Worm (Caenorhabditis elegans) whole organism, L4 larva: ENCODE results near the gene F49F1.7.

Experiments used
- F10B5.3 ChIP-seq: sonication (generic microtip); optimal IDR thresholded peaks from 2 replicates; lab custom pipeline; 2016; ENCODE audit warnings: mild to moderate bottlenecking, missing genetic modification characterization, missing compliant biosample characterization
- F37D6.2 ChIP-seq: sonication (generic microtip); optimal IDR thresholded peaks from 2 replicates; lab custom pipeline; 2016; ENCODE audit warnings: mild to moderate bottlenecking, missing genetic modification characterization, missing compliant biosample characterization
- F49E8.2 ChIP-seq: sonication (generic microtip); optimal IDR thresholded peaks from 2 replicates; lab custom pipeline; 2016; ENCODE audit warnings: missing compliant biosample characterization, mild to moderate bottlenecking, missing genetic modification characterization, borderline replicate concordance
- R02D3.7 ChIP-seq: fragments of 150-350 bp; sonication (generic microtip); optimal IDR thresholded peaks from 3 replicates; lab custom pipeline; 2014; ENCODE audit warnings: missing biosample characterization, missing genetic modification characterization
- Y105C5A.15 ChIP-seq: fragments of 200-800 bp; sonication (Bioruptor generic); IDR thresholded peaks from 2 replicates; pipeline ENCODE4 v1.3.6; 2022; ENCODE audit warnings: missing genetic modification characterization, missing compliant biosample characterization
- Y48G9A.11 ChIP-seq: fragments of 200-800 bp; sonication (Bioruptor generic); IDR thresholded peaks from 2 replicates; pipeline ENCODE4 v1.3.6; 2022; ENCODE audit warnings: missing genetic modification reagents, missing genetic modification characterization, missing compliant biosample characterization
- ZK337.2 ChIP-seq: fragments of 200-800 bp; sonication (Bioruptor generic); IDR thresholded peaks from 2 replicates; pipeline ENCODE4 v1.3.6; 2022; ENCODE audit warnings: missing genetic modification reagents, missing genetic modification characterization, missing compliant biosample characterization
- aha-1 ChIP-seq: fragments of 150-350 bp; peaks from one replicate; lab custom pipeline; 2014; ENCODE audit warnings: missing biosample characterization, missing genetic modification characterization
- arid-1 ChIP-seq: fragments of 200-800 bp; sonication (Bioruptor generic); conservative IDR thresholded peaks from 2 replicates; pipeline ENCODE4 v1.3.6; 2022; ENCODE audit warnings: missing genetic modification reagents, missing genetic modification characterization, missing compliant biosample characterization
- ceh-20 ChIP-seq: fragments of 200-800 bp; sonication (Bioruptor generic); IDR thresholded peaks from 2 replicates; pipeline ENCODE4 v1.3.6; 2022; ENCODE audit warnings: missing genetic modification reagents, missing genetic modification characterization, missing compliant biosample characterization
- ceh-28 ChIP-seq: fragments of 150-350 bp; optimal IDR thresholded peaks from 2 replicates; lab custom pipeline; 2014; ENCODE audit warnings: missing biosample characterization, missing genetic modification reagents, missing genetic modification characterization
- ces-1 ChIP-seq: fragments of 150-350 bp; sonication (generic microtip); optimal IDR thresholded peaks from 4 replicates; lab custom pipeline; 2014; ENCODE audit warnings: missing biosample characterization, missing genetic modification reagents, missing genetic modification characterization
- daf-12 ChIP-seq: fragments of 150-350 bp; optimal IDR thresholded peaks from 2 replicates; lab custom pipeline; 2014; ENCODE audit warnings: missing biosample characterization, missing genetic modification reagents, missing genetic modification characterization
- daf-8 ChIP-seq: fragments of 200-800 bp; sonication (Bioruptor generic); IDR thresholded peaks from 2 replicates; pipeline ENCODE4 v1.3.6; 2022; ENCODE audit warnings: missing genetic modification characterization, missing compliant biosample characterization
- dmd-6 ChIP-seq: fragments of 200-800 bp; sonication (Bioruptor generic); IDR thresholded peaks from 2 replicates; pipeline ENCODE4 v1.3.6; 2022; ENCODE audit warnings: missing genetic modification reagents, missing genetic modification characterization, missing compliant biosample characterization
- dmd-9 ChIP-seq: fragments of 200-800 bp; sonication (Bioruptor generic); IDR thresholded peaks from 2 replicates; pipeline ENCODE4 v1.3.6; 2022; ENCODE audit warnings: missing genetic modification reagents, missing genetic modification characterization, missing compliant biosample characterization
- dpl-1 ChIP-seq: fragments of 150-350 bp; optimal IDR thresholded peaks from 2 replicates; lab custom pipeline; 2014; ENCODE audit warnings: missing biosample characterization, missing genetic modification reagents, missing genetic modification characterization
- dve-1 ChIP-seq: sonication (generic microtip); optimal IDR thresholded peaks from 2 replicates; lab custom pipeline; 2017; ENCODE audit warnings: antibody characterized with exemption, mild to moderate bottlenecking, missing genetic modification characterization, missing compliant biosample characterization; ENCODE audit not compliant: insufficient read depth
- fkh-10 ChIP-seq: fragments of 150-350 bp; optimal IDR thresholded peaks from 2 replicates; lab custom pipeline; 2014; ENCODE audit warnings: missing biosample characterization, missing genetic modification reagents, missing genetic modification characterization
- hif-1 ChIP-seq, 2 experiments: sonication (generic microtip); optimal IDR thresholded peaks; 2 replicates each; lab custom pipeline; 2016 to 2017; ENCODE audit warnings: missing compliant biosample characterization in 2 of 2, missing genetic modification characterization in 2 of 2, missing genetic modification reagents in 2 of 2, missing genotype in 2 of 2, mild to moderate bottlenecking in 1 of 2
- lim-7 ChIP-seq: fragments of 200-800 bp; sonication (Bioruptor generic); IDR thresholded peaks from 2 replicates; pipeline ENCODE4 v1.3.6; 2022; ENCODE audit warnings: missing genetic modification characterization, missing compliant biosample characterization
- lin-13 ChIP-seq: fragments of 150-350 bp; optimal IDR thresholded peaks from 2 replicates; lab custom pipeline; 2014; ENCODE audit warnings: missing biosample characterization, missing genetic modification reagents, missing genetic modification characterization
- lin-15B ChIP-seq: fragments of 150-350 bp; sonication (generic microtip); optimal IDR thresholded peaks from 3 replicates; lab custom pipeline; 2014; ENCODE audit warnings: missing biosample characterization, missing genetic modification characterization
- lin-29 ChIP-seq: fragments of 200-800 bp; sonication (Bioruptor generic); IDR thresholded peaks from 2 replicates; pipeline ENCODE4 v1.3.6; 2022; ENCODE audit warnings: missing genetic modification reagents, missing genetic modification characterization, missing compliant biosample characterization
- lin-38 ChIP-seq: fragments of 200-800 bp; sonication (Bioruptor generic); IDR thresholded peaks from 2 replicates; pipeline ENCODE4 v1.3.6; 2022; ENCODE audit warnings: missing genetic modification reagents, missing genetic modification characterization, missing compliant biosample characterization
- lsy-2 ChIP-seq, 2 experiments: fragments of 150-350 bp in 1 of 2; sonication (generic microtip) in 1 of 2; optimal IDR thresholded peaks; 2 replicates each; lab custom pipeline; 2014 to 2017; ENCODE audit warnings: missing biosample characterization in 2 of 2, missing genetic modification characterization in 2 of 2
- mes-2 ChIP-seq: sonication (generic microtip); optimal IDR thresholded peaks from 2 replicates; lab custom pipeline; 2016; ENCODE audit warnings: missing genotype, mild to moderate bottlenecking, missing genetic modification characterization, missing compliant biosample characterization; ENCODE audit not compliant: poor library complexity, severe bottlenecking
- nhr-10 ChIP-seq: fragments of 150-350 bp; optimal IDR thresholded peaks from 2 replicates; lab custom pipeline; 2014; ENCODE audit warnings: missing biosample characterization, missing genetic modification characterization
- nhr-102 ChIP-seq: sonication (generic microtip); optimal IDR thresholded peaks from 2 replicates; lab custom pipeline; 2016; ENCODE audit warnings: mild to moderate bottlenecking, missing genetic modification characterization, moderate library complexity, missing compliant biosample characterization
- nhr-237 ChIP-seq: sonication (generic microtip); optimal IDR thresholded peaks from 2 replicates; lab custom pipeline; 2017; ENCODE audit warnings: missing biosample characterization, missing genetic modification characterization
- nhr-28 ChIP-seq: fragments of 150-350 bp; optimal IDR thresholded peaks from 2 replicates; lab custom pipeline; 2014; ENCODE audit warnings: missing biosample characterization, missing genetic modification characterization
- nhr-41 ChIP-seq: fragments of 200-800 bp; sonication (Bioruptor generic); IDR thresholded peaks from 2 replicates; pipeline ENCODE4 v1.3.6; 2022; ENCODE audit warnings: missing genetic modification reagents, missing genetic modification characterization, missing compliant biosample characterization
- pqm-1 ChIP-seq: sonication (generic microtip); optimal IDR thresholded peaks from 2 replicates; lab custom pipeline; 2017; ENCODE audit warnings: missing biosample characterization, missing genetic modification characterization
- rbr-2 ChIP-seq: sonication (generic microtip); optimal IDR thresholded peaks from 2 replicates; lab custom pipeline; 2016; ENCODE audit warnings: missing genotype, missing genetic modification characterization, missing compliant biosample characterization
- unc-130 ChIP-seq: sonication (generic microtip); optimal IDR thresholded peaks from 2 replicates; lab custom pipeline; 2016; ENCODE audit warnings: missing genetic modification reagents, missing genetic modification characterization, missing compliant biosample characterization
- unc-39 ChIP-seq: sonication (generic microtip); optimal IDR thresholded peaks from 2 replicates; lab custom pipeline; 2017; ENCODE audit warnings: missing biosample characterization, missing genetic modification characterization
- vab-7 ChIP-seq: fragments of 200-800 bp; sonication (Bioruptor generic); IDR thresholded peaks from 2 replicates; pipeline ENCODE4 v1.3.6; 2022; ENCODE audit warnings: missing genetic modification reagents, missing genetic modification characterization, missing compliant biosample characterization

The F49F1.7 gene

DNA sequence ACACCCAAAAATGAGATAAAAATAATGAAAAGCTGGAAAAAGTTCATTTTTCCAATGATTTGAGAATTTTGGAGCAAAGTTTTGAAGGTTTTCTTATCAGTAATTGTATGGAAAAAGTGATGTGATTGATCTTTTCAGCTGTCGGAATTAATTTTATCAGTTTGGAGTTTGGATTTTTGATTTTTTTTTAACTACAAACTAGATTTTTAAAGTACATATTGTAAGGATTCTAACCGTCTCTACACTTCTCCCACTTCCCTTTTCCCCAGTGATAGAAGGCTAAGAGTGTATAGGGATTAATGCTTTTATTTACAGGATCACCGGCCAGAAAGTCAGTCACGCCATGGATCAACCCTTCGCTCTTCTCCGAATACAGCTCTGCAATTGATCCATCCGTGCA is at the start of gene F49F1.7:
Gene F49F1.7, minus strand, starts transcription at position 101 of the 400 bp plus-strand sequence.
- peak; percentile 30; the same call in 1 of the 2 replicates for TF ChIP-seq dmd-6 (GFP tag; lab: Robert Waterston, UW)

ce11 chrIV:4173789-4174188 is 48.2 kb upstream of the F49F1.7 start, which contains the start of gene rnp-3:
Gene rnp-3, plus strand, starts transcription at chrIV:4174089.
- TF ChIP-seq F10B5.3 (tag; lab: Kevin White, UChicago): no peak
- no peak for TF ChIP-seq lin-15B (tag; lab: Kevin White, UChicago)
- TF ChIP-seq pqm-1 (tag; lab: Kevin White, UChicago): no peak
- TF ChIP-seq daf-8 (GFP tag; lab: Robert Waterston, UW): no peak
- no peak for TF ChIP-seq Y48G9A.11 (GFP tag; lab: Robert Waterston, UW)
- no peak for TF ChIP-seq aha-1 (tag; lab: Kevin White, UChicago)
- no peak for TF ChIP-seq dmd-9 (GFP tag; lab: Robert Waterston, UW)
- no peak for TF ChIP-seq F49E8.2 (tag; lab: Kevin White, UChicago)
- TF ChIP-seq vab-7 (GFP tag; lab: Robert Waterston, UW): no peak
- TF ChIP-seq lsy-2 (tag; optimal IDR thresholded peaks at IDR 0.05; lab: Kevin White, UChicago): no peak
- no peak for TF ChIP-seq arid-1 (GFP tag; lab: Robert Waterston, UW)
- TF ChIP-seq ceh-20: no peak
- TF ChIP-seq F37D6.2 (tag; lab: Kevin White, UChicago): no peak

ce11 chrIV:4172242-4172641 is 46.7 kb upstream of the F49F1.7 start:
- TF ChIP-seq ceh-28 (tag; lab: Kevin White, UChicago): peak; percentile 52
- TF ChIP-seq dve-1 (tag; lab: Kevin White, UChicago): no peak
- TF ChIP-seq lim-7 (GFP tag; lab: Robert Waterston, UW): 0 out of 2 replicates have a peak, but pooled peaks have one; percentile 28

ce11 chrIV:4171531-4172163 is 46.1 kb upstream of the F49F1.7 start, which contains the start of the genes K08D10.13 and rnp-2:
Gene K08D10.13, minus strand, starts transcription at chrIV:4171581.
Gene rnp-2, plus strand, starts transcription at chrIV:4172076.
- TF ChIP-seq daf-12 (tag; lab: Kevin White, UChicago) (no peak), hif-1 (tag; optimal IDR thresholded peaks at IDR 0.05; lab: Kevin White, UChicago) (peak in 1 of 2 experiments; percentile 45), unc-130 (GFP tag; lab: Kevin White, UChicago) (peak; percentile 29), ces-1 (GFP tag; lab: Kevin White, UChicago) (no peak), aha-1 (tag; lab: Kevin White, UChicago) (peak; percentile 43), ZK337.2 (0 out of 2 replicates have a peak, but pooled peaks have one; percentile 25), mes-2 (tag; lab: Kevin White, UChicago) (peak; percentile 96), rbr-2 (tag; lab: Kevin White, UChicago) (peak; percentile 35), dpl-1 (peak; percentile 63), Y105C5A.15 (GFP tag; lab: Robert Waterston, UW) (no peak), lin-13 (GFP tag; lab: Kevin White, UChicago) (peak; percentile 10), nhr-28 (tag; lab: Kevin White, UChicago) (peak; percentile 9), lin-38 (peak; percentile 92)
- TF ChIP-seq, all 104 proteins: peak for 10

DNA sequence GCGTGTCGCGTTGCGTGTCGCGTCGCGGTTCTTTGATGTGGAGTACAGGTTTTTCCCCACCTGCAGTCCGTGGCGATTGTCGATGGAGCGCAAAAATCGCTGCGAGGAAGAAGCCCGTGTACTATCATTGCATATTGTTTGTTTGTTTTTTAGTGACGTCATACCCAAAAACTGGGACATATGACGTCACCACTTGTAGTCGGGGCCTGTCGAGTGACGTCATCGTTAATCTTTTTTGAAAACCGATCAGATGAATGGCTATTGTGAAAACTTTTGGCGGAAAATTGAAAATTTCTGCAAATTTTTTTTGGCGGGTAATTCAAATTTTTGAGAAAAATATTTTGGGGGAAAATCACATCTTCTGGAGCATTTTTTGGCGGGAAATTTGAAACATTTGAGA is 41.7 kb upstream of the F49F1.7 start:
- TF ChIP-seq nhr-10 (tag; lab: Kevin White, UChicago) (no peak), nhr-102 (no peak), unc-130 (GFP tag; lab: Kevin White, UChicago) (no peak), dmd-6 (GFP tag; lab: Robert Waterston, UW) (no peak), nhr-28 (tag; lab: Kevin White, UChicago) (no peak), unc-39 (tag; lab: Kevin White, UChicago) (no peak), rbr-2 (tag; lab: Kevin White, UChicago) (no peak), R02D3.7 (no peak), vab-7 (GFP tag; lab: Robert Waterston, UW) (no peak), ces-1 (GFP tag; lab: Kevin White, UChicago) (no peak), fkh-10 (no peak), nhr-41 (GFP tag; lab: Robert Waterston, UW) (no peak), nhr-237 (no peak), lin-29 (GFP tag; lab: Robert Waterston, UW) (no peak)
